Worm (Caenorhabditis elegans) whole organism, mixed stage, embryonic: ENCODE measurements around the gene pmk-1.

Experiments
- M03D4.4 ChIP-seq: sonication (generic microtip); optimal IDR thresholded peaks from 2 replicates; lab custom pipeline; 2017; ENCODE audit warnings: mild to moderate bottlenecking, missing genetic modification characterization, missing compliant biosample characterization
- bed-3 ChIP-seq: fragments of 200-800 bp; sonication (Bioruptor generic); optimal IDR thresholded peaks from 3 replicates; lab custom pipeline; 2018; ENCODE audit warnings: mild to moderate bottlenecking, missing genetic modification characterization, moderate library complexity, missing compliant biosample characterization
- blmp-1 ChIP-seq: fragments of 150-350 bp; optimal IDR thresholded peaks from 2 replicates; lab custom pipeline; 2014; ENCODE audit warnings: missing biosample characterization, missing genetic modification characterization
- ceh-39 ChIP-seq: fragments of 150-350 bp; optimal IDR thresholded peaks from 2 replicates; lab custom pipeline; 2014; ENCODE audit warnings: missing biosample characterization, missing genetic modification characterization
- ceh-43 ChIP-seq: fragments of 200-800 bp; sonication (Bioruptor generic); optimal IDR thresholded peaks from 2 replicates; lab custom pipeline; 2018; ENCODE audit warnings: mild to moderate bottlenecking, missing genetic modification characterization, moderate library complexity, missing compliant biosample characterization
- ceh-83 ChIP-seq: fragments of 200-800 bp; sonication (Bioruptor generic); optimal IDR thresholded peaks from 2 replicates; lab custom pipeline; 2018; ENCODE audit warnings: mild to moderate bottlenecking, missing genetic modification characterization, missing compliant biosample characterization
- ces-1 ChIP-seq: fragments of 150-350 bp; optimal IDR thresholded peaks from 2 replicates; lab custom pipeline; 2014; ENCODE audit warnings: missing biosample characterization, missing genetic modification reagents, missing genetic modification characterization
- cnd-1 ChIP-seq: fragments of 200-800 bp; sonication (Bioruptor generic); optimal IDR thresholded peaks from 2 replicates; lab custom pipeline; 2018; ENCODE audit warnings: mild to moderate bottlenecking, missing genetic modification characterization, missing compliant biosample characterization
- drap-1 ChIP-seq: fragments of 200-800 bp; sonication (Bioruptor generic); optimal IDR thresholded peaks from 3 replicates; lab custom pipeline; 2018; ENCODE audit warnings: mild to moderate bottlenecking, missing genetic modification characterization, missing compliant biosample characterization
- elt-1 ChIP-seq: sonication (generic microtip); optimal IDR thresholded peaks from 2 replicates; lab custom pipeline; 2017; ENCODE audit warnings: missing genetic modification characterization, mild to moderate bottlenecking, missing compliant biosample characterization, antibody characterized with exemption, moderate library complexity, borderline replicate concordance; ENCODE audit not compliant: insufficient read depth
- elt-3 ChIP-seq: fragments of 150-350 bp; optimal IDR thresholded peaks from 2 replicates; lab custom pipeline; 2014; ENCODE audit warnings: missing biosample characterization, missing genetic modification characterization
- flh-1 ChIP-seq: fragments of 200-800 bp; sonication (Bioruptor generic); optimal IDR thresholded peaks from 2 replicates; lab custom pipeline; 2018; ENCODE audit warnings: mild to moderate bottlenecking, missing genetic modification characterization, moderate library complexity, missing compliant biosample characterization
- ham-2 ChIP-seq: fragments of 200-800 bp; sonication (Bioruptor generic); optimal IDR thresholded peaks from 2 replicates; lab custom pipeline; 2018; ENCODE audit warnings: mild to moderate bottlenecking, missing genetic modification characterization, missing compliant biosample characterization
- hlh-1 ChIP-seq: fragments of 150-350 bp; optimal IDR thresholded peaks from 2 replicates; lab custom pipeline; 2014; ENCODE audit warnings: missing biosample characterization, missing genetic modification reagents, missing genetic modification characterization
- lin-13 ChIP-seq: fragments of 150-350 bp; optimal IDR thresholded peaks from 2 replicates; lab custom pipeline; 2014; ENCODE audit warnings: missing biosample characterization, missing genetic modification characterization
- lin-32 ChIP-seq: fragments of 200-800 bp; sonication (Bioruptor generic); optimal IDR thresholded peaks from 2 replicates; lab custom pipeline; 2018; ENCODE audit warnings: mild to moderate bottlenecking, missing genetic modification characterization, missing compliant biosample characterization
- lsy-2 ChIP-seq: fragments of 150-350 bp; optimal IDR thresholded peaks from 2 replicates; lab custom pipeline; 2014; ENCODE audit warnings: missing biosample characterization, missing genetic modification characterization
- mab-5 ChIP-seq: fragments of 150-350 bp; optimal IDR thresholded peaks from 2 replicates; lab custom pipeline; 2014; ENCODE audit warnings: missing biosample characterization, missing genetic modification characterization
- mep-1 ChIP-seq: fragments of 150-350 bp; optimal IDR thresholded peaks from 2 replicates; lab custom pipeline; 2017; ENCODE audit warnings: missing biosample characterization, missing genetic modification reagents, missing genetic modification characterization, inconsistent platforms
- mls-2 ChIP-seq: sonication (generic microtip); optimal IDR thresholded peaks from 2 replicates; lab custom pipeline; 2016; ENCODE audit warnings: mild to moderate bottlenecking, missing genetic modification characterization, moderate library complexity, missing compliant biosample characterization
- nhr-12 ChIP-seq: fragments of 150-350 bp; optimal IDR thresholded peaks from 2 replicates; lab custom pipeline; 2014; ENCODE audit warnings: missing biosample characterization, missing genetic modification characterization
- nhr-2 ChIP-seq: fragments of 150-350 bp; optimal IDR thresholded peaks from 2 replicates; lab custom pipeline; 2014; ENCODE audit warnings: missing biosample characterization, missing genetic modification characterization
- nhr-28 ChIP-seq: fragments of 150-350 bp; optimal IDR thresholded peaks from 2 replicates; lab custom pipeline; 2014; ENCODE audit warnings: missing biosample characterization, missing genetic modification characterization
- nhr-76 ChIP-seq: sonication (generic microtip); optimal IDR thresholded peaks from 2 replicates; lab custom pipeline; 2017; ENCODE audit warnings: missing biosample characterization, missing genetic modification characterization
- pha-4 ChIP-seq: fragments of 150-350 bp; optimal IDR thresholded peaks from 2 replicates; lab custom pipeline; 2018; ENCODE audit warnings: missing biosample characterization, missing genetic modification reagents, missing genetic modification characterization
- sem-2 ChIP-seq: fragments of 200-800 bp; sonication (Bioruptor generic); optimal IDR thresholded peaks from 2 replicates; lab custom pipeline; 2018; ENCODE audit warnings: mild to moderate bottlenecking, missing genetic modification characterization, missing compliant biosample characterization
- snpc-4 ChIP-seq: fragments of 150-350 bp; optimal IDR thresholded peaks from 2 replicates; lab custom pipeline; 2014; ENCODE audit warnings: missing biosample characterization, missing genetic modification characterization
- tbx-8 ChIP-seq: fragments of 200-800 bp; sonication (Bioruptor generic); optimal IDR thresholded peaks from 2 replicates; lab custom pipeline; 2018; ENCODE audit warnings: mild to moderate bottlenecking, missing genetic modification characterization, moderate library complexity, missing compliant biosample characterization
- unc-120 ChIP-seq: sonication (generic microtip); optimal IDR thresholded peaks from 2 replicates; lab custom pipeline; 2017; ENCODE audit warnings: missing genetic modification characterization, missing compliant biosample characterization; ENCODE audit not compliant: poor library complexity, severe bottlenecking
- unc-39 ChIP-seq: fragments of 150-350 bp; optimal IDR thresholded peaks from 2 replicates; lab custom pipeline; 2014; ENCODE audit warnings: missing biosample characterization, missing genetic modification characterization
- unc-62 ChIP-seq: fragments of 150-350 bp; optimal IDR thresholded peaks from 2 replicates; lab custom pipeline; 2014; ENCODE audit warnings: missing biosample characterization, missing genetic modification reagents, missing genetic modification characterization
- ztf-11 ChIP-seq: fragments of 150-350 bp; optimal IDR thresholded peaks from 2 replicates; lab custom pipeline; 2014; ENCODE audit warnings: missing biosample characterization, missing genetic modification characterization

Gene pmk-1

ce11 chrIV:8188421-8189112, 40.0 kb downstream of the pmk-1 start:
- TF ChIP-seq blmp-1 (tag; lab: Kevin White, UChicago) (no peak), pha-4 (tag; lab: Kevin White, UChicago) (no peak), ceh-39 (tag; lab: Kevin White, UChicago) (no peak), mls-2 (tag; lab: Kevin White, UChicago) (no peak), nhr-12 (tag; lab: Kevin White, UChicago) (no peak), snpc-4 (tag; lab: Kevin White, UChicago) (no peak), unc-39 (tag; lab: Kevin White, UChicago) (no peak), hlh-1 (tag; lab: Kevin White, UChicago) (no peak), flh-1 (no peak), unc-120 (tag; lab: Kevin White, UChicago) (no peak), lsy-2 (tag; lab: Kevin White, UChicago) (no peak), tbx-8 (GFP tag; lab: Kevin White, UChicago) (no peak), ham-2 (GFP tag; lab: Kevin White, UChicago) (no peak), bed-3 (GFP tag; lab: Kevin White, UChicago) (no peak), mab-5 (tag; lab: Kevin White, UChicago) (no peak), unc-62 (GFP tag; lab: Kevin White, UChicago) (no peak)
- TF ChIP-seq, all 35 proteins: peak for 0

DNA sequence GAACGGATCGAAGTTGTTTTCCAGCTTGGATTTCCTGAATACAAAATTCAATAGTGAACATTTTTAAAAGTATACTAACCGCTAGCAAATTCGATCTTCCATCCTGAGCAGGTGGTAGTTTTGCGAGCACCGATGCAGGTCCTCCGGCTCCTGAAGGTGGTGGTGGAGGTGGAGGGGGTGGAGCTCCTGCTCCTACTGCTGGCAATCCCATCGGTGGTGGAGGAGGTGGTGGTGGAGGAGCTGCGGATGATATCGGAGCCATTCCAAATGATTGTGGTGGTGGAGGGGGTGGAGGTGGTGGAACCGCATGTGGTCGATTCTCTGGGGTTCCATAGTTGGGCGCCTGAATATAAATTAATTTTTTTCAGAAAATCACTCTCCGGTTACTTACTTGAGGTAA, 41.1 kb downstream of the pmk-1 start:
- TF ChIP-seq ztf-11 (tag; lab: Kevin White, UChicago) (no peak), lsy-2 (tag; lab: Kevin White, UChicago) (no peak), elt-1 (no peak), mls-2 (tag; lab: Kevin White, UChicago) (no peak), elt-3 (tag; lab: Kevin White, UChicago) (no peak), lin-32 (GFP tag; lab: Kevin White, UChicago) (no peak), cnd-1 (tag; lab: Kevin White, UChicago) (no peak), blmp-1 (tag; lab: Kevin White, UChicago) (no peak), nhr-28 (no peak), drap-1 (GFP tag; lab: Kevin White, UChicago) (no peak), mab-5 (tag; lab: Kevin White, UChicago) (no peak), hlh-1 (tag; lab: Kevin White, UChicago) (no peak), pha-4 (tag; lab: Kevin White, UChicago) (no peak), snpc-4 (tag; lab: Kevin White, UChicago) (no peak)

DNA sequence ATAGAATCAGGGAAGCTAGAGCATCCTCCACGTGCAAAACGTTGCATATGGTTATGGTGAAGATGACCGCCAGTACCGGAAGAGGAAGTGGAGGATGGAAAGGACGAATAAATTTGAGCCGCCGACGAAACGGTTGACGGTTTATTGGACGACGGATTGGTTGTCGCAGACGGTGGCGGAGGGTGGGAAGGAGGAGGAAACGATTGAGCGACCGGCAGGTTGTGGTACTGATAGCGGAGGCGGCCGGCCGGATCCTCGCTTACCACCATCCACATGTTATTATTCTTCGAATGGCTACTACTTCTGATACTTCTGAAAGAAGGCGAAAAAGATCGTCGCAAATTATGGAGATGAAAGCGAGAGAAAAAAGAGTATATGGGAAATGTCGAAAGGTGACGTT, 44.3 kb downstream of the pmk-1 start:
- no peak for TF ChIP-seq snpc-4 (tag; lab: Kevin White, UChicago)
- no peak for TF ChIP-seq nhr-12 (tag; lab: Kevin White, UChicago)
- no peak for TF ChIP-seq hlh-1 (tag; lab: Kevin White, UChicago)
- no peak for TF ChIP-seq pha-4 (tag; lab: Kevin White, UChicago)
- TF ChIP-seq ces-1 (GFP tag; lab: Kevin White, UChicago): no peak
- no peak for TF ChIP-seq elt-3 (tag; lab: Kevin White, UChicago)
- TF ChIP-seq ceh-43 (GFP tag; lab: Kevin White, UChicago): no peak
- no peak for TF ChIP-seq lin-13 (tag; lab: Kevin White, UChicago)
- no peak for TF ChIP-seq elt-1
- no peak for TF ChIP-seq flh-1
- TF ChIP-seq, all 35 proteins: peak for 0

- TF ChIP-seq unc-120 (tag; lab: Kevin White, UChicago): no peak
- no peak for TF ChIP-seq cnd-1 (tag; lab: Kevin White, UChicago)
- TF ChIP-seq ceh-39 (tag; lab: Kevin White, UChicago): no peak
- no peak for TF ChIP-seq mls-2 (tag; lab: Kevin White, UChicago)
- no peak for TF ChIP-seq ceh-43 (GFP tag; lab: Kevin White, UChicago)
- no peak for TF ChIP-seq bed-3 (GFP tag; lab: Kevin White, UChicago)
- no peak for TF ChIP-seq ceh-83
- no peak for TF ChIP-seq ham-2 (GFP tag; lab: Kevin White, UChicago)
- TF ChIP-seq blmp-1 (tag; lab: Kevin White, UChicago): no peak
- TF ChIP-seq nhr-2 (tag; lab: Kevin White, UChicago): no peak
- TF ChIP-seq M03D4.4 (tag; lab: Kevin White, UChicago): no peak
- TF ChIP-seq tbx-8 (GFP tag; lab: Kevin White, UChicago): no peak
- no peak for TF ChIP-seq nhr-76 (tag; lab: Kevin White, UChicago)
- TF ChIP-seq lin-32 (GFP tag; lab: Kevin White, UChicago): no peak
- no peak for TF ChIP-seq mep-1 (tag; lab: Kevin White, UChicago)
- TF ChIP-seq lsy-2 (tag; lab: Kevin White, UChicago): no peak
- TF ChIP-seq sem-2 (GFP tag; lab: Kevin White, UChicago): no peak
Observed at ce11 chrIV:8198851-8199250, 50.3 kb downstream of the pmk-1 start, which contains the start of gene wsp-1. TSS of gene wsp-1 (minus strand) at chrIV:8198951.
